Fruit fly (Drosophila melanogaster) whole organism, embryonic: ENCODE data around the gene CG13457.

Experiments
- Antp ChIP-seq: fragments of 200-800 bp; sonication (Bioruptor generic); optimal IDR thresholded peaks from 3 replicates; lab custom pipeline; 2016; ENCODE audit warnings: missing biosample characterization, missing genetic modification characterization
- Awh ChIP-seq: fragments of 200-800 bp; sonication (Bioruptor generic); IDR thresholded peaks from 2 replicates; pipeline ENCODE4, ENCODE4 v1.3.6; 2022; ENCODE audit warnings: missing biosample characterization, missing genetic modification characterization
- B-H2 ChIP-seq: fragments of 200-800 bp; sonication (Bioruptor generic); optimal IDR thresholded peaks from 2 replicates; lab custom pipeline; 2018; ENCODE audit warnings: missing biosample characterization, mild to moderate bottlenecking, missing genetic modification characterization
- BEAF-32 ChIP-seq: fragments of 200-800 bp; sonication (Bioruptor generic); optimal IDR thresholded peaks from 3 replicates; lab custom pipeline; 2017; ENCODE audit warnings: missing biosample characterization, missing genetic modification characterization, mild to moderate bottlenecking, moderate library complexity, missing genetic modification reagents
- CG10431 ChIP-seq: fragments of 200-800 bp; sonication (Bioruptor generic); optimal IDR thresholded peaks from 3 replicates; lab custom pipeline; 2018; ENCODE audit warnings: missing biosample characterization, mild to moderate bottlenecking, missing genetic modification characterization
- CG12744 ChIP-seq: fragments of 200-800 bp; sonication (Bioruptor generic); optimal IDR thresholded peaks from 2 replicates; lab custom pipeline; 2016; ENCODE audit warnings: missing biosample characterization, missing genetic modification characterization
- CG18619 ChIP-seq: fragments of 200-800 bp; sonication (Bioruptor generic); optimal IDR thresholded peaks from 3 replicates; lab custom pipeline; 2017; ENCODE audit warnings: missing biosample characterization, mild to moderate bottlenecking, missing genetic modification characterization
- CG33557 ChIP-seq: fragments of 200-800 bp; sonication (Bioruptor generic); optimal IDR thresholded peaks from 2 replicates; lab custom pipeline; 2019; ENCODE audit warnings: missing biosample characterization, mild to moderate bottlenecking, missing genetic modification characterization, moderate library complexity
- CG34376 ChIP-seq: fragments of 200-800 bp; sonication (Bioruptor generic); optimal IDR thresholded peaks from 2 replicates; lab custom pipeline; 2018; ENCODE audit warnings: missing biosample characterization, mild to moderate bottlenecking, missing genetic modification characterization
- CG34422 ChIP-seq: fragments of 200-800 bp; sonication (Bioruptor generic); IDR thresholded peaks from 3 replicates; pipeline ENCODE4 v1.3.6; 2022; ENCODE audit warnings: missing biosample characterization, missing genetic modification characterization
- CG42726 ChIP-seq: fragments of 200-800 bp; sonication (Bioruptor generic); IDR thresholded peaks from 2 replicates; pipeline ENCODE4 v1.3.6; 2022; ENCODE audit warnings: missing biosample characterization, missing genetic modification characterization; ENCODE audit not compliant: partially characterized antibody
- CG4730 ChIP-seq: fragments of 200-800 bp; sonication (Bioruptor generic); IDR thresholded peaks from 2 replicates; pipeline ENCODE4 v1.3.6; 2022; ENCODE audit warnings: missing biosample characterization, missing genetic modification characterization
- CG5953 ChIP-seq: fragments of 200-800 bp; sonication (Bioruptor generic); IDR thresholded peaks from 2 replicates; pipeline ENCODE4 v1.3.6; 2022; ENCODE audit warnings: missing biosample characterization, missing genetic modification characterization
- CG6791 ChIP-seq: fragments of 200-800 bp; sonication (Bioruptor generic); IDR thresholded peaks from 3 replicates; pipeline ENCODE4 v1.3.6; 2022; ENCODE audit warnings: missing biosample characterization, missing genetic modification characterization; ENCODE audit not compliant: partially characterized antibody
- CG7556 ChIP-seq: fragments of 200-800 bp; sonication (Bioruptor generic); optimal IDR thresholded peaks from 2 replicates; lab custom pipeline; 2017; ENCODE audit warnings: missing biosample characterization, mild to moderate bottlenecking, missing genetic modification characterization
- CG7786 ChIP-seq: fragments of 200-800 bp; sonication (Bioruptor generic); optimal IDR thresholded peaks from 2 replicates; lab custom pipeline; 2016; ENCODE audit warnings: missing biosample characterization, missing genetic modification characterization
- CG8290 ChIP-seq, 3 experiments: fragments of 200-800 bp; sonication (Bioruptor generic); optimal IDR thresholded peaks; 2 replicates each; lab custom pipeline; 2016 to 2019; ENCODE audit warnings: missing biosample characterization in 3 of 3, missing genetic modification characterization in 3 of 3, mild to moderate bottlenecking in 2 of 3, moderate library complexity in 1 of 3
- CHES-1-like ChIP-seq: fragments of 200-800 bp; sonication (Bioruptor generic); optimal IDR thresholded peaks from 2 replicates; lab custom pipeline; 2016; ENCODE audit warnings: missing biosample characterization, missing genetic modification characterization
- CkIIα-i1 ChIP-seq: fragments of 200-800 bp; sonication (Bioruptor generic); IDR thresholded peaks from 2 replicates; pipeline ENCODE4 v1.3.6; 2022; ENCODE audit warnings: missing biosample characterization, missing genetic modification characterization
- CoRest ChIP-seq: fragments of 200-800 bp; sonication (Bioruptor generic); optimal IDR thresholded peaks from 3 replicates; lab custom pipeline; 2018; ENCODE audit warnings: missing biosample characterization, mild to moderate bottlenecking, missing genetic modification characterization, moderate library complexity
- ERR ChIP-seq: fragments of 200-800 bp; sonication (Bioruptor generic); optimal IDR thresholded peaks from 2 replicates; lab custom pipeline; 2016; ENCODE audit warnings: missing biosample characterization, missing genetic modification characterization
- Eip74EF ChIP-seq, 2 experiments: fragments of 200-800 bp in 1 of 2; fragments of >200 bp in 1 of 2; sonication (Bioruptor generic) in 1 of 2; optimal IDR thresholded peaks; 2 replicates each; lab custom pipeline; 2017 to 2019; ENCODE audit warnings: missing biosample characterization in 2 of 2, missing genetic modification characterization in 2 of 2, mild to moderate bottlenecking in 1 of 2, moderate library complexity in 1 of 2
- Fer2 ChIP-seq: fragments of 200-800 bp; sonication (Bioruptor generic); optimal IDR thresholded peaks from 2 replicates; lab custom pipeline; 2018; ENCODE audit warnings: missing biosample characterization, mild to moderate bottlenecking, missing genetic modification characterization, moderate library complexity
- GATAe ChIP-seq: fragments of 200-800 bp; sonication (Bioruptor generic); conservative IDR thresholded peaks from 2 replicates; pipeline ENCODE4 v1.3.6; 2022; ENCODE audit warnings: missing biosample characterization, missing genetic modification characterization
- Hr78 ChIP-seq, 2 experiments: fragments of 200-800 bp in 1 of 2; fragments of >200 bp in 1 of 2; sonication (Bioruptor generic) in 1 of 2; optimal IDR thresholded peaks; 2 replicates each; lab custom pipeline; 2017 to 2019; ENCODE audit warnings: missing biosample characterization in 2 of 2, missing genetic modification characterization in 2 of 2, mild to moderate bottlenecking in 1 of 2, moderate library complexity in 1 of 2
- Kr ChIP-seq: fragments of 200-800 bp; sonication (Bioruptor generic); optimal IDR thresholded peaks from 2 replicates; lab custom pipeline; 2017; ENCODE audit warnings: missing biosample characterization, mild to moderate bottlenecking, missing genetic modification characterization
- Pdp1 ChIP-seq, 2 experiments: fragments of 200-800 bp; sonication (Bioruptor generic); optimal IDR thresholded peaks; 3 replicates each; lab custom pipeline; 2016; ENCODE audit warnings: missing biosample characterization in 2 of 2, missing genetic modification characterization in 2 of 2, mild to moderate bottlenecking in 1 of 2, moderate library complexity in 1 of 2
- YL-1 ChIP-seq: fragments of 200-800 bp; sonication (Bioruptor generic); optimal IDR thresholded peaks from 3 replicates; lab custom pipeline; 2017; ENCODE audit warnings: missing biosample characterization, mild to moderate bottlenecking, missing genetic modification characterization
- ato ChIP-seq: fragments of 200-800 bp; sonication (Bioruptor generic); IDR thresholded peaks from 2 replicates; pipeline ENCODE4 v1.3.6; 2022; ENCODE audit warnings: missing biosample characterization, missing genetic modification characterization; ENCODE audit not compliant: partially characterized antibody
- br ChIP-seq: fragments of >200 bp; optimal IDR thresholded peaks from 2 replicates; lab custom pipeline; 2017
- danr ChIP-seq: fragments of 200-800 bp; sonication (Bioruptor generic); IDR thresholded peaks from 2 replicates; pipeline ENCODE4 v1.3.6; 2022; ENCODE audit warnings: missing biosample characterization, missing genetic modification characterization
- gce ChIP-seq: fragments of 200-800 bp; sonication (Bioruptor generic); IDR thresholded peaks from 3 replicates; pipeline ENCODE4 v1.3.6; 2022; ENCODE audit warnings: missing biosample characterization, missing genetic modification characterization
- gcm2 ChIP-seq: fragments of 200-800 bp; sonication (Bioruptor generic); optimal IDR thresholded peaks from 2 replicates; lab custom pipeline; 2016; ENCODE audit warnings: missing biosample characterization, missing genetic modification characterization
- gsb ChIP-seq: fragments of 200-800 bp; sonication (Bioruptor generic); IDR thresholded peaks from 2 replicates; pipeline ENCODE4 v1.3.6; 2022; ENCODE audit warnings: missing biosample characterization, missing genetic modification characterization
- jumu ChIP-seq: fragments of 200-800 bp; sonication (Bioruptor generic); optimal IDR thresholded peaks from 3 replicates; lab custom pipeline; 2016; ENCODE audit warnings: missing biosample characterization, missing genetic modification characterization
- kah ChIP-seq: fragments of 200-800 bp; sonication (Bioruptor generic); optimal IDR thresholded peaks from 2 replicates; lab custom pipeline; 2018; ENCODE audit warnings: missing biosample characterization, mild to moderate bottlenecking, missing genetic modification characterization
- knrl ChIP-seq: fragments of 200-800 bp; sonication (Bioruptor generic); IDR thresholded peaks from 3 replicates; pipeline ENCODE4 v1.3.6; 2022; ENCODE audit warnings: missing biosample characterization, missing genetic modification characterization; ENCODE audit not compliant: partially characterized antibody
- lmd ChIP-seq: fragments of 200-800 bp; sonication (Bioruptor generic); IDR thresholded peaks from 2 replicates; pipeline ENCODE4 v1.3.6; 2022; ENCODE audit warnings: missing biosample characterization, missing genetic modification characterization
- lov ChIP-seq, 2 experiments: fragments of 200-800 bp in 1 of 2; fragments of >200 bp in 1 of 2; sonication (Bioruptor generic) in 1 of 2; IDR thresholded peaks in 1 of 2; optimal IDR thresholded peaks in 1 of 2; 2 replicates in 1 of 2; 3 replicates in 1 of 2; pipeline versions ENCODE4 v1.3.6 to Lab custom; 2017 to 2022; ENCODE audit warnings: missing biosample characterization in 1 of 2, missing genetic modification characterization in 1 of 2
- maf-S ChIP-seq: fragments of 200-800 bp; sonication (Bioruptor generic); optimal IDR thresholded peaks from 2 replicates; lab custom pipeline; 2016; ENCODE audit warnings: missing biosample characterization, missing genetic modification characterization
- nerfin-2 ChIP-seq: fragments of 200-800 bp; sonication (Bioruptor generic); IDR thresholded peaks from 2 replicates; pipeline ENCODE4 v1.3.6; 2022; ENCODE audit warnings: missing biosample characterization, missing genetic modification characterization; ENCODE audit not compliant: partially characterized antibody
- nom ChIP-seq: fragments of 200-800 bp; sonication (Bioruptor generic); optimal IDR thresholded peaks from 2 replicates; lab custom pipeline; 2017; ENCODE audit warnings: missing biosample characterization, missing genetic modification characterization, mild to moderate bottlenecking, moderate library complexity, missing genetic modification reagents
- ranshi ChIP-seq: fragments of 200-800 bp; sonication (Bioruptor generic); IDR thresholded peaks from 2 replicates; pipeline ENCODE4 v1.3.6; 2022; ENCODE audit warnings: missing biosample characterization, missing genetic modification characterization
- rib ChIP-seq: fragments of 200-800 bp; sonication (Bioruptor generic); IDR thresholded peaks from 2 replicates; pipeline ENCODE4 v1.3.6; 2022; ENCODE audit warnings: missing biosample characterization, missing genetic modification characterization
- ro ChIP-seq: fragments of 200-800 bp; sonication (Bioruptor generic); IDR thresholded peaks from 2 replicates; pipeline ENCODE4 v1.3.6; 2022; ENCODE audit warnings: missing biosample characterization, missing genetic modification characterization
- slp2 ChIP-seq: fragments of 200-800 bp; sonication (Bioruptor generic); optimal IDR thresholded peaks from 2 replicates; lab custom pipeline; 2016; ENCODE audit warnings: missing biosample characterization, missing genetic modification characterization
- so ChIP-seq: fragments of 200-800 bp; sonication (Bioruptor generic); IDR thresholded peaks from 3 replicates; pipeline ENCODE4 v1.3.6; 2022; ENCODE audit warnings: missing biosample characterization, missing genetic modification characterization
- tna ChIP-seq: fragments of 200-800 bp; sonication (Bioruptor generic); IDR thresholded peaks from 2 replicates; pipeline ENCODE4 v1.3.6; 2022; ENCODE audit warnings: missing biosample characterization, missing genetic modification characterization; ENCODE audit not compliant: partially characterized antibody
- wek ChIP-seq: fragments of 200-800 bp; sonication (Bioruptor generic); optimal IDR thresholded peaks from 3 replicates; lab custom pipeline; 2018; ENCODE audit warnings: missing biosample characterization, mild to moderate bottlenecking, missing genetic modification characterization, moderate library complexity
- z ChIP-seq: fragments of 200-800 bp; sonication (Bioruptor generic); IDR thresholded peaks from 3 replicates; pipeline ENCODE4 v1.3.6; 2022; ENCODE audit warnings: missing biosample characterization, missing genetic modification characterization

The CG13457 gene

DNA sequence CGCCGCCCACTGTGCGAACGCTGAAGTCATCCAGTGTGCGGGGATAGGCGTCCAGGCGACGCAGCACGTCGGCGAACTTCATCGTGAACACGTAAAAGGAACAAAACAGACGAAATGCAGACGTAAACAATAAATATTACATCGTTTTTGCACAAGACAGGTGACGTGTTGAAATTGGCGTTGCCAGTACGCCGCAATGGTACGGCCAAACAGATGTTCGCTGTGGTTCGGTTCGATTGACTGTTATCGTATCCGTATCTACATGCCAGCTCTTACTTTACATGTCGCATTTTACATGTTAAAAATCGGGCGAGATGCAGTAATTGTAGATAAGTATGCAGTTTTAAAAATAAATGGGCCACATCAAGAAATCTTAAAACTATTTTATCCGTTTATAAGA lies 32.2 kb upstream of the CG13457 start, which contains the start of gene CG7011 (continued):
- TF ChIP-seq Fer2 (tag; lab: Kevin White, UChicago) (no peak), gce (no peak), maf-S (GFP tag; lab: Kevin White, UChicago) (no peak), gcm2 (GFP tag; lab: Kevin White, UChicago) (no peak), CHES-1-like (peak; percentile 35), Awh (GFP tag; lab: Robert Waterston, UW) (no peak), YL-1 (GFP tag; lab: Kevin White, UChicago) (peak; percentile 24), wek (no peak), Antp (no peak), CG42726 (GFP tag; lab: Robert Waterston, UW) (no peak), CG7556 (GFP tag; lab: Kevin White, UChicago) (no peak), CG33557 (GFP tag; lab: Kevin White, UChicago) (no peak), CG8290 (GFP tag; optimal IDR thresholded peaks at IDR 0.05; lab: Kevin White, UChicago) (no peak), CG8290 (tag; optimal IDR thresholded peaks at IDR 0.05; lab: Kevin White, UChicago) (no peak), Hr78 (GFP tag; optimal IDR thresholded peaks at IDR 0.05; lab: Kevin White, UChicago) (no peak), jumu (no peak), CG6791 (GFP tag; lab: Robert Waterston, UW) (peak; percentile 65), Pdp1 (GFP tag; optimal IDR thresholded peaks at IDR 0.05; lab: Kevin White, UChicago) (peak in 1 of 2 experiments; percentile 53), B-H2 (no peak), lov (optimal IDR thresholded peaks at IDR 0.05; lab: Kevin White, UChicago) (no peak), lov (GFP tag; IDR thresholded peaks at IDR 0.05; lab: Robert Waterston, UW) (no peak), CoRest (tag; lab: Kevin White, UChicago) (no peak), br (lab: Kevin White, UChicago) (no peak), ranshi (GFP tag; lab: Robert Waterston, UW) (no peak), CkIIα-i1 (GFP tag; lab: Robert Waterston, UW) (no peak), Eip74EF (GFP tag; optimal IDR thresholded peaks at IDR 0.05; lab: Kevin White, UChicago) (no peak), GATAe (no peak), tna (GFP tag; lab: Robert Waterston, UW) (peak; percentile 49; the same call in 1 of the 2 replicates), CG12744 (GFP tag; lab: Kevin White, UChicago) (no peak), CG4730 (GFP tag; lab: Robert Waterston, UW) (no peak), Kr (GFP tag; lab: Kevin White, UChicago) (no peak), kah (GFP tag; lab: Kevin White, UChicago) (peak; percentile 32), so (GFP tag; lab: Robert Waterston, UW) (no peak), danr (GFP tag; lab: Robert Waterston, UW) (no peak), ato (GFP tag; lab: Robert Waterston, UW) (0 out of 2 replicates have a peak, but pooled peaks have one; percentile 20), CG34422 (peak; percentile 69; the same call in 1 of the 3 replicates), CG10431 (peak; percentile 45), lmd (GFP tag; lab: Robert Waterston, UW) (no peak), knrl (GFP tag; lab: Robert Waterston, UW) (peak; percentile 48), nom (no peak), ro (GFP tag; lab: Robert Waterston, UW) (no peak), CG34376 (GFP tag; lab: Kevin White, UChicago) (no peak), z (no peak), gsb (no peak), slp2 (no peak), BEAF-32 (GFP tag; lab: Kevin White, UChicago) (peak; percentile 41), ERR (GFP tag; lab: Kevin White, UChicago) (no peak), CG5953 (no peak), rib (GFP tag; lab: Robert Waterston, UW) (no peak), CG18619 (no peak), CG7786 (GFP tag; lab: Kevin White, UChicago) (no peak), nerfin-2 (GFP tag; lab: Robert Waterston, UW) (no peak)
